Fruit fly (Drosophila melanogaster) whole organism, embryonic: Measurements from ENCODE around the gene Gsc.
A peak's percentile ranks its signal among the peaks of the same experiment; 100 is the strongest.

Source experiments
- Asciz ChIP-seq: fragments of 200-800 bp; sonication (Bioruptor generic); optimal IDR thresholded peaks from 2 replicates; lab custom pipeline; 2017; ENCODE audit warnings: missing biosample characterization, mild to moderate bottlenecking, missing genetic modification characterization, missing genetic modification reagents
- CG10147 ChIP-seq: fragments of 200-800 bp; sonication (Bioruptor generic); optimal IDR thresholded peaks from 2 replicates; lab custom pipeline; 2019; ENCODE audit warnings: missing biosample characterization, mild to moderate bottlenecking, missing genetic modification characterization, moderate library complexity
- CG11504 ChIP-seq: fragments of 200-800 bp; sonication (Bioruptor generic); optimal IDR thresholded peaks from 3 replicates; lab custom pipeline; 2019; ENCODE audit warnings: missing biosample characterization, mild to moderate bottlenecking, missing genetic modification characterization, moderate library complexity
- CG11560 ChIP-seq: fragments of 200-800 bp; sonication (Bioruptor generic); IDR thresholded peaks from 3 replicates; pipeline ENCODE4 v1.3.6; 2022; ENCODE audit warnings: missing biosample characterization, missing genetic modification characterization
- CG11695 ChIP-seq: fragments of 200-800 bp; sonication (Bioruptor generic); IDR thresholded peaks from 3 replicates; pipeline ENCODE4 v1.3.6; 2022; ENCODE audit warnings: missing biosample characterization, missing genetic modification characterization
- CG12104 ChIP-seq: fragments of 200-800 bp; sonication (Bioruptor generic); optimal IDR thresholded peaks from 3 replicates; lab custom pipeline; 2016; ENCODE audit warnings: missing biosample characterization, missing genetic modification characterization
- CG15011 ChIP-seq: fragments of 200-800 bp; sonication (Bioruptor generic); optimal IDR thresholded peaks from 3 replicates; lab custom pipeline; 2018; ENCODE audit warnings: missing biosample characterization, mild to moderate bottlenecking, missing genetic modification characterization
- CG16863 ChIP-seq: fragments of 200-800 bp; sonication (Bioruptor generic); optimal IDR thresholded peaks from 3 replicates; lab custom pipeline; 2016; ENCODE audit warnings: missing biosample characterization, missing genetic modification characterization
- CG2120 ChIP-seq: fragments of 200-800 bp; sonication (Bioruptor generic); optimal IDR thresholded peaks from 3 replicates; lab custom pipeline; 2016; ENCODE audit warnings: missing biosample characterization, missing genetic modification characterization
- CG31388 ChIP-seq: fragments of 200-800 bp; sonication (Bioruptor generic); optimal IDR thresholded peaks from 2 replicates; lab custom pipeline; 2016; ENCODE audit warnings: missing biosample characterization, missing genetic modification characterization
- CG32772 ChIP-seq: fragments of 200-800 bp; sonication (Bioruptor generic); IDR thresholded peaks from 2 replicates; pipeline ENCODE4 v1.3.6; 2022; ENCODE audit warnings: missing biosample characterization, missing genetic modification characterization
- CG33213 ChIP-seq: fragments of 200-800 bp; sonication (Bioruptor generic); optimal IDR thresholded peaks from 3 replicates; lab custom pipeline; 2016; ENCODE audit warnings: missing biosample characterization, missing genetic modification characterization
- CG33557 ChIP-seq: fragments of 200-800 bp; sonication (Bioruptor generic); optimal IDR thresholded peaks from 2 replicates; lab custom pipeline; 2019; ENCODE audit warnings: missing biosample characterization, mild to moderate bottlenecking, missing genetic modification characterization, moderate library complexity
- CG4707 ChIP-seq: fragments of 200-800 bp; sonication (Bioruptor generic); optimal IDR thresholded peaks from 2 replicates; lab custom pipeline; 2018; ENCODE audit warnings: missing biosample characterization, mild to moderate bottlenecking, missing genetic modification characterization, moderate library complexity
- CG4820 ChIP-seq: fragments of 200-800 bp; sonication (Bioruptor generic); optimal IDR thresholded peaks from 3 replicates; lab custom pipeline; 2016; ENCODE audit warnings: missing biosample characterization, missing genetic modification characterization
- CG7928 ChIP-seq: fragments of 200-800 bp; sonication (Bioruptor generic); optimal IDR thresholded peaks from 2 replicates; lab custom pipeline; 2017; ENCODE audit warnings: missing biosample characterization, mild to moderate bottlenecking, missing genetic modification characterization
- CG7987 ChIP-seq: fragments of 200-800 bp; sonication (Bioruptor generic); optimal IDR thresholded peaks from 2 replicates; lab custom pipeline; 2018; ENCODE audit warnings: missing biosample characterization, mild to moderate bottlenecking, missing genetic modification characterization, moderate library complexity
- CG9876 ChIP-seq: fragments of 200-800 bp; sonication (Bioruptor generic); optimal IDR thresholded peaks from 2 replicates; lab custom pipeline; 2016; ENCODE audit warnings: missing biosample characterization, missing genetic modification characterization
- Dfd ChIP-seq, 2 experiments: fragments of >200 bp; optimal IDR thresholded peaks; 2 replicates each; lab custom pipeline; 2017; ENCODE audit warnings: missing biosample characterization in 2 of 2, missing genetic modification characterization in 2 of 2
- Doc2 ChIP-seq: fragments of 200-800 bp; sonication (Bioruptor generic); IDR thresholded peaks from 2 replicates; pipeline ENCODE4 v1.3.6; 2022; ENCODE audit warnings: missing biosample characterization, missing genetic modification characterization
- Ets65A ChIP-seq: fragments of 200-800 bp; sonication (Bioruptor generic); peaks from one replicate; lab custom pipeline; 2016; ENCODE audit warnings: missing biosample characterization, missing genetic modification characterization
- GATAe ChIP-seq: fragments of 200-800 bp; sonication (Bioruptor generic); conservative IDR thresholded peaks from 2 replicates; pipeline ENCODE4 v1.3.6; 2022; ENCODE audit warnings: missing biosample characterization, missing genetic modification characterization
- H2.0 ChIP-seq: fragments of 200-800 bp; sonication (Bioruptor generic); IDR thresholded peaks from 2 replicates; pipeline ENCODE4 v1.3.6; 2022; ENCODE audit warnings: missing biosample characterization, missing genetic modification characterization
- HLH4C ChIP-seq: fragments of 200-800 bp; sonication (Bioruptor generic); IDR thresholded peaks from 3 replicates; pipeline ENCODE4 v1.3.6; 2022; ENCODE audit warnings: missing biosample characterization, missing genetic modification characterization; ENCODE audit not compliant: partially characterized antibody
- HLH54F ChIP-seq: fragments of 200-800 bp; sonication (Bioruptor generic); optimal IDR thresholded peaks from 3 replicates; lab custom pipeline; 2016; ENCODE audit warnings: missing biosample characterization, missing genetic modification characterization
- HmgZ ChIP-seq: fragments of 200-800 bp; sonication (Bioruptor generic); optimal IDR thresholded peaks from 2 replicates; lab custom pipeline; 2018; ENCODE audit warnings: missing biosample characterization, mild to moderate bottlenecking, missing genetic modification characterization
- Sox100B ChIP-seq: fragments of 200-800 bp; sonication (Bioruptor generic); optimal IDR thresholded peaks from 3 replicates; lab custom pipeline; 2018; ENCODE audit warnings: missing biosample characterization, mild to moderate bottlenecking, missing genetic modification characterization
- Sry-β ChIP-seq: fragments of 200-800 bp; sonication (Bioruptor generic); optimal IDR thresholded peaks from 2 replicates; lab custom pipeline; 2018; ENCODE audit warnings: missing biosample characterization, mild to moderate bottlenecking, missing genetic modification characterization, moderate library complexity
- ab ChIP-seq: fragments of 200-800 bp; sonication (Bioruptor generic); optimal IDR thresholded peaks from 2 replicates; lab custom pipeline; 2016; ENCODE audit warnings: missing biosample characterization, missing genetic modification characterization
- abd-A ChIP-seq: fragments of 200-800 bp; sonication (Bioruptor generic); optimal IDR thresholded peaks from 3 replicates; lab custom pipeline; 2019; ENCODE audit warnings: missing biosample characterization, mild to moderate bottlenecking, missing genetic modification characterization, moderate library complexity
- ash1 ChIP-seq: fragments of 200-800 bp; sonication (Bioruptor generic); optimal IDR thresholded peaks from 2 replicates; lab custom pipeline; 2018; ENCODE audit warnings: missing biosample characterization, mild to moderate bottlenecking, missing genetic modification characterization
- chm ChIP-seq: fragments of 200-800 bp; sonication (Bioruptor generic); IDR thresholded peaks from 2 replicates; pipeline ENCODE4 v1.3.6; 2022; ENCODE audit warnings: missing biosample characterization, missing genetic modification characterization
- crc ChIP-seq: fragments of 200-800 bp; sonication (Bioruptor generic); optimal IDR thresholded peaks from 2 replicates; lab custom pipeline; 2016; ENCODE audit warnings: missing biosample characterization, missing genetic modification characterization
- dimm ChIP-seq: fragments of 200-800 bp; sonication (Bioruptor generic); IDR thresholded peaks from 2 replicates; pipeline ENCODE4 v1.3.6; 2022; ENCODE audit warnings: missing biosample characterization, missing genetic modification characterization
- dm ChIP-seq: fragments of 200-800 bp; sonication (Bioruptor generic); optimal IDR thresholded peaks from 3 replicates; lab custom pipeline; 2016; ENCODE audit warnings: missing biosample characterization, missing genetic modification characterization
- en ChIP-seq: fragments of 200-800 bp; sonication (Bioruptor generic); optimal IDR thresholded peaks from 2 replicates; lab custom pipeline; 2016; ENCODE audit warnings: missing biosample characterization, missing genetic modification characterization
- fu2 ChIP-seq: fragments of 200-800 bp; sonication (Bioruptor generic); optimal IDR thresholded peaks from 2 replicates; lab custom pipeline; 2016; ENCODE audit warnings: missing biosample characterization, missing genetic modification characterization
- gcm ChIP-seq: fragments of 200-800 bp; sonication (Bioruptor generic); optimal IDR thresholded peaks from 2 replicates; lab custom pipeline; 2019; ENCODE audit warnings: missing biosample characterization, mild to moderate bottlenecking, missing genetic modification characterization, moderate library complexity
- her ChIP-seq: fragments of 200-800 bp; sonication (Bioruptor generic); optimal IDR thresholded peaks from 2 replicates; lab custom pipeline; 2016; ENCODE audit warnings: missing biosample characterization, missing genetic modification characterization
- ken ChIP-seq: fragments of 200-800 bp; sonication (Bioruptor generic); IDR thresholded peaks from 3 replicates; pipeline ENCODE4 v1.3.6; 2022; ENCODE audit warnings: missing biosample characterization, missing genetic modification characterization
- klu ChIP-seq: fragments of 200-800 bp; sonication (Bioruptor generic); IDR thresholded peaks from 2 replicates; pipeline ENCODE4 v1.3.6; 2022; ENCODE audit warnings: missing biosample characterization, missing genetic modification characterization
- nerfin-2 ChIP-seq: fragments of 200-800 bp; sonication (Bioruptor generic); IDR thresholded peaks from 2 replicates; pipeline ENCODE4 v1.3.6; 2022; ENCODE audit warnings: missing biosample characterization, missing genetic modification characterization; ENCODE audit not compliant: partially characterized antibody
- odd ChIP-seq: fragments of 200-800 bp; sonication (Bioruptor generic); optimal IDR thresholded peaks from 2 replicates; lab custom pipeline; 2017; ENCODE audit warnings: missing biosample characterization, mild to moderate bottlenecking, missing genetic modification characterization
- pfk ChIP-seq: fragments of 200-800 bp; sonication (Bioruptor generic); optimal IDR thresholded peaks from 2 replicates; lab custom pipeline; 2018; ENCODE audit warnings: missing biosample characterization, mild to moderate bottlenecking, missing genetic modification characterization, moderate library complexity
- phol ChIP-seq: fragments of 200-800 bp; sonication (Bioruptor generic); optimal IDR thresholded peaks from 3 replicates; lab custom pipeline; 2018; ENCODE audit warnings: missing biosample characterization, mild to moderate bottlenecking, missing genetic modification characterization, moderate library complexity
- psq ChIP-seq: fragments of 200-800 bp; sonication (Bioruptor generic); optimal IDR thresholded peaks from 2 replicates; lab custom pipeline; 2017; ENCODE audit warnings: missing biosample characterization, missing genetic modification characterization
- rib ChIP-seq: fragments of 200-800 bp; sonication (Bioruptor generic); IDR thresholded peaks from 2 replicates; pipeline ENCODE4 v1.3.6; 2022; ENCODE audit warnings: missing biosample characterization, missing genetic modification characterization
- shn ChIP-seq: fragments of 200-800 bp; sonication (Bioruptor generic); optimal IDR thresholded peaks from 3 replicates; lab custom pipeline; 2016; ENCODE audit warnings: missing biosample characterization, missing genetic modification characterization
- slp2 ChIP-seq: fragments of 200-800 bp; sonication (Bioruptor generic); optimal IDR thresholded peaks from 2 replicates; lab custom pipeline; 2016; ENCODE audit warnings: missing biosample characterization, missing genetic modification characterization
- usp ChIP-seq: fragments of >200 bp; optimal IDR thresholded peaks from 2 replicates; lab custom pipeline; 2017; ENCODE audit warnings: missing biosample characterization, missing genetic modification characterization
- yki ChIP-seq: fragments of >200 bp; optimal IDR thresholded peaks from 3 replicates; lab custom pipeline; 2018
- zf30C ChIP-seq: fragments of 200-800 bp; sonication (Bioruptor generic); optimal IDR thresholded peaks from 3 replicates; lab custom pipeline; 2018; ENCODE audit warnings: missing biosample characterization, mild to moderate bottlenecking, missing genetic modification characterization

Gsc gene

dm6 chr2L:574226-574625 is 20.3 kb downstream of the Gsc start, which contains the start of the genes Ipk2 and cold (continued):
- TF ChIP-seq HLH4C (no peak; the same call in 2 of the 3 replicates), GATAe (peak; percentile 56; the same call in 1 of the 2 replicates), rib (GFP tag; lab: Robert Waterston, UW) (peak; percentile 43; the same call in 1 of the 2 replicates), CG33557 (GFP tag; lab: Kevin White, UChicago) (peak; percentile 68), usp (GFP tag; lab: Kevin White, UChicago) (no peak), Sox100B (GFP tag; lab: Kevin White, UChicago) (no peak), slp2 (GFP tag; lab: Kevin White, UChicago) (peak; percentile 53), CG11560 (peak; percentile 63; the same call in 1 of the 3 replicates), crc (GFP tag; lab: Kevin White, UChicago) (no peak), fu2 (peak; percentile 79), her (GFP tag; lab: Kevin White, UChicago) (peak; percentile 36), dimm (GFP tag; lab: Robert Waterston, UW) (no peak), CG7928 (GFP tag; lab: Kevin White, UChicago) (peak; percentile 59), abd-A (no peak), CG10147 (GFP tag; lab: Kevin White, UChicago) (peak; percentile 74), gcm (no peak), Doc2 (no peak), dm (peak; percentile 61), H2.0 (peak; percentile 59), en (no peak), pfk (GFP tag; lab: Kevin White, UChicago) (no peak), CG11504 (peak; percentile 92), shn (GFP tag; lab: Kevin White, UChicago) (peak; percentile 76), Sry-β (GFP tag; lab: Kevin White, UChicago) (peak; percentile 99), ab (GFP tag; lab: Kevin White, UChicago) (peak; percentile 67), CG33213 (GFP tag; lab: Kevin White, UChicago) (peak; percentile 78), CG4707 (GFP tag; lab: Kevin White, UChicago) (peak; percentile 11), phol (tag; lab: Kevin White, UChicago) (peak; percentile 88), CG4820 (peak; percentile 81), zf30C (no peak), odd (no peak), CG9876 (GFP tag; lab: Kevin White, UChicago) (peak; percentile 63), ken (GFP tag; lab: Robert Waterston, UW) (peak; percentile 72), CG7987 (peak; percentile 76), CG32772 (GFP tag; lab: Robert Waterston, UW) (peak; percentile 50), CG15011 (no peak), CG16863 (GFP tag; lab: Kevin White, UChicago) (peak; percentile 64), Dfd (GFP tag; optimal IDR thresholded peaks at IDR 0.05; lab: Kevin White, UChicago) (no peak), CG11695 (GFP tag; lab: Robert Waterston, UW) (no peak; the same call in 2 of the 3 replicates), yki (no peak), psq (peak; percentile 70), nerfin-2 (GFP tag; lab: Robert Waterston, UW) (peak; percentile 13; the same call in 1 of the 2 replicates), Ets65A (GFP tag; lab: Kevin White, UChicago) (peak; percentile 99), CG31388 (GFP tag; lab: Kevin White, UChicago) (peak; percentile 25), CG12104 (GFP tag; lab: Kevin White, UChicago) (peak; percentile 64), HmgZ (peak; percentile 90), Asciz (GFP tag; lab: Kevin White, UChicago) (no peak), HLH54F (GFP tag; lab: Kevin White, UChicago) (peak; percentile 87), klu (peak; percentile 79), CG2120 (peak; percentile 90), ash1 (no peak), chm (GFP tag; lab: Robert Waterston, UW) (no peak)
